Worm (Caenorhabditis elegans) whole organism, L1 larva: ENCODE data around the gene nca-2.

Experiments used
- C34B4.2 ChIP-seq: sonication (generic microtip); optimal IDR thresholded peaks from 2 replicates; lab custom pipeline; 2017; ENCODE audit warnings: mild to moderate bottlenecking, missing genetic modification characterization, missing compliant biosample characterization
- aha-1 ChIP-seq: fragments of 150-350 bp; optimal IDR thresholded peaks from 2 replicates; lab custom pipeline; 2014; ENCODE audit warnings: missing biosample characterization, missing genetic modification characterization
- alr-1 ChIP-seq: fragments of 200-800 bp; sonication (Bioruptor generic); optimal IDR thresholded peaks from 2 replicates; lab custom pipeline; 2018; ENCODE audit warnings: borderline replicate concordance, mild to moderate bottlenecking, missing genetic modification characterization, missing compliant biosample characterization
- blmp-1 ChIP-seq: fragments of 150-350 bp; optimal IDR thresholded peaks from 2 replicates; lab custom pipeline; 2014; ENCODE audit warnings: missing biosample characterization, missing genetic modification characterization
- ceh-82 ChIP-seq, 3 experiments: fragments of 150-350 bp in 1 of 3; sonication (generic microtip) in 2 of 3; optimal IDR thresholded peaks; 2 replicates each; lab custom pipeline; 2014 to 2017; ENCODE audit warnings: missing biosample characterization in 3 of 3, missing genetic modification characterization in 3 of 3
- dsc-1 ChIP-seq: sonication (generic microtip); optimal IDR thresholded peaks from 2 replicates; lab custom pipeline; 2016; ENCODE audit warnings: mild to moderate bottlenecking, missing genetic modification characterization, missing compliant biosample characterization
- efl-3 ChIP-seq: fragments of 200-800 bp; sonication (Bioruptor generic); optimal IDR thresholded peaks from 2 replicates; lab custom pipeline; 2018; ENCODE audit warnings: mild to moderate bottlenecking, missing genetic modification characterization, missing compliant biosample characterization
- elt-3 ChIP-seq, 6 experiments: fragments of 150-350 bp in 1 of 6; sonication (generic microtip); optimal IDR thresholded peaks; 2 replicates each; lab custom pipeline; 2017 to 2018; ENCODE audit warnings: missing biosample characterization in 6 of 6, missing genetic modification characterization in 6 of 6, inconsistent platforms in 1 of 6
- fkh-10 ChIP-seq: sonication (generic microtip); optimal IDR thresholded peaks from 2 replicates; lab custom pipeline; 2017; ENCODE audit warnings: missing biosample characterization, missing genetic modification reagents, missing genetic modification characterization
- fkh-4 ChIP-seq: sonication (generic microtip); optimal IDR thresholded peaks from 2 replicates; lab custom pipeline; 2016; ENCODE audit warnings: missing compliant biosample characterization, missing genetic modification characterization, borderline replicate concordance
- hlh-4 ChIP-seq: sonication (generic microtip); optimal IDR thresholded peaks from 2 replicates; lab custom pipeline; 2016; ENCODE audit warnings: mild to moderate bottlenecking, missing genetic modification characterization, missing compliant biosample characterization
- jun-1 ChIP-seq: fragments of 150-350 bp; optimal IDR thresholded peaks from 2 replicates; lab custom pipeline; 2014; ENCODE audit warnings: missing biosample characterization, missing genetic modification reagents, missing genetic modification characterization
- lin-35 ChIP-seq, 2 experiments: fragments of 150-350 bp; optimal IDR thresholded peaks; 2 replicates each; lab custom pipeline; 2014; ENCODE audit warnings: missing biosample characterization in 2 of 2, missing genetic modification characterization in 2 of 2, missing genetic modification reagents in 2 of 2
- mdl-1 ChIP-seq, 2 experiments: fragments of 150-350 bp; optimal IDR thresholded peaks; 2 replicates each; lab custom pipeline; 2014 to 2017; ENCODE audit warnings: missing biosample characterization in 2 of 2, missing genetic modification characterization in 2 of 2, inconsistent platforms in 1 of 2
- nhr-19 ChIP-seq: fragments of 200-800 bp; sonication (Bioruptor generic); conservative IDR thresholded peaks from 2 replicates; pipeline ENCODE4 v1.3.6; 2022; ENCODE audit warnings: missing genetic modification characterization, missing compliant biosample characterization
- nhr-237 ChIP-seq: fragments of 150-350 bp; optimal IDR thresholded peaks from 2 replicates; lab custom pipeline; 2014; ENCODE audit warnings: missing biosample characterization, missing genetic modification characterization
- nhr-47 ChIP-seq: sonication (generic microtip); optimal IDR thresholded peaks from 2 replicates; lab custom pipeline; 2016; ENCODE audit warnings: mild to moderate bottlenecking, missing genetic modification characterization, moderate library complexity, missing compliant biosample characterization
- nhr-85 ChIP-seq: sonication (generic microtip); peaks from one replicate; lab custom pipeline; 2016; ENCODE audit warnings: missing genetic modification characterization, inconsistent platforms, missing compliant biosample characterization
- sptf-1 ChIP-seq: fragments of 150-350 bp; optimal IDR thresholded peaks from 2 replicates; lab custom pipeline; 2014; ENCODE audit warnings: missing biosample characterization, missing genetic modification characterization
- swsn-7 ChIP-seq: sonication (generic microtip); optimal IDR thresholded peaks from 2 replicates; lab custom pipeline; 2016; ENCODE audit warnings: missing genetic modification characterization, missing compliant biosample characterization
- tbx-2 ChIP-seq: sonication (generic microtip); optimal IDR thresholded peaks from 2 replicates; lab custom pipeline; 2016; ENCODE audit warnings: missing genetic modification characterization, missing compliant biosample characterization
- unc-62 ChIP-seq: fragments of 150-350 bp; optimal IDR thresholded peaks from 2 replicates; lab custom pipeline; 2014; ENCODE audit warnings: missing biosample characterization, missing genetic modification reagents, missing genetic modification characterization
- zip-4 ChIP-seq: fragments of 200-800 bp; sonication (Bioruptor generic); optimal IDR thresholded peaks from 2 replicates; lab custom pipeline; 2018; ENCODE audit warnings: mild to moderate bottlenecking, missing genetic modification characterization, moderate library complexity, missing compliant biosample characterization
- ztf-11 ChIP-seq, 2 experiments: sonication (generic microtip); optimal IDR thresholded peaks; 2 replicates each; lab custom pipeline; 2016 to 2017; ENCODE audit warnings: missing genetic modification characterization in 2 of 2, missing biosample characterization in 1 of 2, missing compliant biosample characterization in 1 of 2
- ztf-4 ChIP-seq: fragments of 150-350 bp; optimal IDR thresholded peaks from 2 replicates; lab custom pipeline; 2014; ENCODE audit warnings: missing biosample characterization, missing genetic modification characterization

The nca-2 gene

ce11 chrIII:5025136-5025629 lies 59.8 kb downstream of the nca-2 start (continued):
- TF ChIP-seq dsc-1 (tag; lab: Kevin White, UChicago) (peak; percentile 0), nhr-85 (tag; lab: Kevin White, UChicago) (peak; percentile 66), fkh-10 (GFP tag; lab: Kevin White, UChicago) (no peak), efl-3 (GFP tag; lab: Kevin White, UChicago) (no peak), mdl-1 (tag; optimal IDR thresholded peaks at IDR 0.05; lab: Kevin White, UChicago) (no peak)

ce11 chrIII:5026366-5026765 lies 61.0 kb downstream of the nca-2 start:
- no peak for TF ChIP-seq lin-35 (GFP tag; optimal IDR thresholded peaks at IDR 0.05; lab: Kevin White, UChicago)
- TF ChIP-seq unc-62 (GFP tag; lab: Kevin White, UChicago): no peak
- TF ChIP-seq aha-1 (tag; lab: Kevin White, UChicago): no peak
- no peak for TF ChIP-seq mdl-1 (tag; optimal IDR thresholded peaks at IDR 0.05; lab: Kevin White, UChicago)
- TF ChIP-seq, all 84 proteins: peak for 0

- TF ChIP-seq nhr-237 (tag; lab: Kevin White, UChicago) (no peak), hlh-4 (tag; lab: Kevin White, UChicago) (no peak), tbx-2 (no peak), zip-4 (GFP tag; lab: Kevin White, UChicago) (no peak), fkh-4 (no peak), nhr-85 (tag; lab: Kevin White, UChicago) (no peak), C34B4.2 (tag; lab: Kevin White, UChicago) (no peak), swsn-7 (no peak), nhr-19 (no peak), sptf-1 (tag; lab: Kevin White, UChicago) (no peak), ztf-4 (tag; lab: Kevin White, UChicago) (no peak), ceh-82 (tag; optimal IDR thresholded peaks at IDR 0.05; lab: Kevin White, UChicago) (no peak), alr-1 (no peak), elt-3 (tag; optimal IDR thresholded peaks at IDR 0.05; lab: Kevin White, UChicago) (no peak), ztf-11 (tag; optimal IDR thresholded peaks at IDR 0.05; lab: Kevin White, UChicago) (no peak), nhr-47 (tag; lab: Kevin White, UChicago) (no peak), fkh-10 (GFP tag; lab: Kevin White, UChicago) (no peak), blmp-1 (tag; lab: Kevin White, UChicago) (no peak), jun-1 (tag; lab: Kevin White, UChicago) (no peak)
These were observed 61.8 kb downstream of the nca-2 start for ce11 chrIII:5027219-5027618.
